Worm (Caenorhabditis elegans): ENCODE data around the gene F31B12.4.

DNA sequence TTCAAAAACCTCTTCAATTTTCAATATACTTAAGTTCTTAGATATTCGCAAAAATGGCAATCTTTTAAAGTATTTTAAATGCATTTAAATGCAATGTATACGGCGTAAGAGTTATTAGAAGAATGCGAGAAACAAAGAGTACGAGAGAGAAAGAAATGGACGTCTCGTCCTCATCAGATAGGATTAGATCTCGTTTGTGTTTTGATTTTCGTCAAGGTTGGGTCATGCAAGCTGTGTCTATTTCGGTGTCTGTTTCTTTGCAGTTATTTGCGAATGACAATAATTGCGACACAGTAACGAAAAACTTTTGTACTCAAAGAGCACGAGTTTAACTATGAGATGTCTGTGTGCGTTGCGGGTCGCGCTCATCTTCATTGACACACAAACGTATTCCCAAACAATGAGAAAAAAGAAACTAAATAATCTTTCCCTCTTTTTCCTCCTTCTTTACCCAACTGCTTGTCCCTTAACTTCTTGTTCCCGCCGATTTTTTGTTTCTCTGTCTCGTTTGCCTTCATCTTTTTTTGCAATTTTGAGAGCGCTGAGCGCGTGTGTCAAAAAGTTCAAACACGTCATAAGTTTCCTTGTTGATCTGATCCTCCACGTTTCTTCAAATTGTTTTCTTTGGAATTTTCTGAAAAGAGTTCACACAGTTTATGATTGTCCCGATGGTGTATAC lies 37.4 kb upstream of the F31B12.4 start:
- TF ChIP-seq ama-1 (optimal IDR thresholded peaks at IDR 0.05) = no peak
- TF ChIP-seq hmbx-1 (tag; optimal IDR thresholded peaks at IDR 0.05) = no peak
- no peak for TF ChIP-seq ceh-13 (GFP tag; optimal IDR thresholded peaks at IDR 0.05)
- no peak for TF ChIP-seq flt-1 (GFP tag; IDR thresholded peaks at IDR 0.05)
- no peak for TF ChIP-seq aly-1 (tag; optimal IDR thresholded peaks at IDR 0.05)
- no peak for TF ChIP-seq ceh-36 (tag; optimal IDR thresholded peaks at IDR 0.05)
- TF ChIP-seq tbx-37 (GFP tag; conservative IDR thresholded peaks at IDR 0.05) = no peak
- no peak for TF ChIP-seq pes-1 (GFP tag; IDR thresholded peaks at IDR 0.05)
- TF ChIP-seq tbx-11 (GFP tag; IDR thresholded peaks at IDR 0.05) = no peak
- no peak for TF ChIP-seq ets-7 (tag; optimal IDR thresholded peaks at IDR 0.05)
- no peak for TF ChIP-seq B0310.2 (tag; optimal IDR thresholded peaks at IDR 0.05)
- no peak for TF ChIP-seq F13C5.2 (tag; optimal IDR thresholded peaks at IDR 0.05)
- no peak for TF ChIP-seq hnd-1 (tag; optimal IDR thresholded peaks at IDR 0.05)
